Fruit fly (Drosophila melanogaster) whole organism, wandering third instar larva: Measurements from ENCODE around the gene CG15386.

Experiments
- Abd-B ChIP-seq: fragments of >200 bp; optimal IDR thresholded peaks from 2 replicates; lab custom pipeline; 2017; ENCODE audit warnings: missing biosample characterization, missing genetic modification characterization
- CG32264 ChIP-seq: fragments of 200-800 bp; sonication (Bioruptor generic); optimal IDR thresholded peaks from 2 replicates; lab custom pipeline; 2016; ENCODE audit warnings: missing biosample characterization, missing genetic modification characterization
- CG9705 ChIP-seq: fragments of 200-800 bp; sonication (Bioruptor generic); optimal IDR thresholded peaks from 2 replicates; lab custom pipeline; 2018; ENCODE audit warnings: missing biosample characterization, mild to moderate bottlenecking, missing genetic modification characterization
- CrebA ChIP-seq: fragments of 200-800 bp; sonication (Bioruptor generic); optimal IDR thresholded peaks from 2 replicates; lab custom pipeline; 2016; ENCODE audit warnings: missing biosample characterization, mild to moderate bottlenecking, missing genetic modification characterization, borderline replicate concordance
- Dfd ChIP-seq: fragments of >200 bp; optimal IDR thresholded peaks from 2 replicates; lab custom pipeline; 2017; ENCODE audit warnings: missing biosample characterization, missing genetic modification characterization
- Dif ChIP-seq: fragments of 200-275, 200-300 bp; sonication (Bioruptor generic); optimal IDR thresholded peaks from 2 replicates; lab custom pipeline; 2018; ENCODE audit warnings: missing biosample characterization, missing genetic modification characterization; ENCODE audit not compliant: partially characterized antibody
- GATAd ChIP-seq: sonication (Bioruptor generic); optimal IDR thresholded peaks from 2 replicates; lab custom pipeline; 2016; ENCODE audit warnings: missing biosample characterization, missing genetic modification characterization
- HLH106 ChIP-seq: fragments of 200-800 bp; optimal IDR thresholded peaks from 3 replicates; lab custom pipeline; 2019; ENCODE audit warnings: missing biosample characterization, mild to moderate bottlenecking, missing genetic modification characterization, moderate library complexity
- Hnf4 ChIP-seq: fragments of 200-800 bp; sonication (Bioruptor generic); optimal IDR thresholded peaks from 2 replicates; lab custom pipeline; 2016; ENCODE audit warnings: missing biosample characterization, mild to moderate bottlenecking, missing genetic modification characterization
- Hr78 ChIP-seq: fragments of >200 bp; optimal IDR thresholded peaks from 2 replicates; lab custom pipeline; 2017; ENCODE audit warnings: missing biosample characterization, missing genetic modification characterization
- Hr83 ChIP-seq: fragments of 200-300 bp; sonication (Bioruptor generic); optimal IDR thresholded peaks from 2 replicates; lab custom pipeline; 2016; ENCODE audit warnings: missing biosample characterization, mild to moderate bottlenecking, missing genetic modification characterization, moderate library complexity; ENCODE audit not compliant: poor library complexity, severe bottlenecking
- Jra ChIP-seq: sonication (Bioruptor generic); optimal IDR thresholded peaks from 2 replicates; lab custom pipeline; 2016; ENCODE audit warnings: missing biosample characterization, missing genetic modification characterization
- Mio ChIP-seq: sonication (Bioruptor generic); optimal IDR thresholded peaks from 2 replicates; lab custom pipeline; 2016; ENCODE audit warnings: missing biosample characterization, missing genetic modification characterization
- Myc ChIP-seq: fragments of >200 bp; optimal IDR thresholded peaks from 2 replicates; lab custom pipeline; 2017
- N ChIP-seq: fragments of >200 bp; optimal IDR thresholded peaks from 2 replicates; lab custom pipeline; 2018; ENCODE audit warnings: missing biosample characterization, missing external identifiers, missing genetic modification characterization
- OdsH ChIP-seq: fragments of 200-800 bp; sonication (Bioruptor generic); optimal IDR thresholded peaks from 2 replicates; lab custom pipeline; 2016; ENCODE audit warnings: missing biosample characterization, mild to moderate bottlenecking, missing genetic modification characterization
- Rel ChIP-seq, 2 experiments: fragments of 200-800 bp; sonication (Bioruptor generic) in 1 of 2; optimal IDR thresholded peaks; 2 replicates in 1 of 2; 3 replicates in 1 of 2; lab custom pipeline; 2016 to 2019; ENCODE audit warnings: mild to moderate bottlenecking in 2 of 2, missing biosample characterization in 2 of 2, missing genetic modification characterization in 2 of 2, moderate library complexity in 1 of 2
- Sp1 ChIP-seq: fragments of 200-800 bp; sonication (Bioruptor generic); optimal IDR thresholded peaks from 3 replicates; lab custom pipeline; 2019; ENCODE audit warnings: missing biosample characterization, mild to moderate bottlenecking, missing genetic modification characterization, moderate library complexity
- Vsx2 ChIP-seq: fragments of 200-300, 225-300 bp; sonication (Bioruptor generic); optimal IDR thresholded peaks from 2 replicates; lab custom pipeline; 2018; ENCODE audit warnings: missing biosample characterization, missing genetic modification characterization; ENCODE audit not compliant: partially characterized antibody
- br ChIP-seq: fragments of 200-800 bp; sonication (Bioruptor generic); optimal IDR thresholded peaks from 2 replicates; lab custom pipeline; 2016; ENCODE audit warnings: missing biosample characterization, missing genetic modification characterization
- brk ChIP-seq: fragments of 200-800 bp; sonication (Bioruptor generic); optimal IDR thresholded peaks from 2 replicates; lab custom pipeline; 2016; ENCODE audit warnings: missing biosample characterization, mild to moderate bottlenecking, missing genetic modification characterization
- dl ChIP-seq, 2 experiments: fragments of 175-275, 200-275 bp in 1 of 2; fragments of 200-275 bp in 1 of 2; sonication (Bioruptor generic); optimal IDR thresholded peaks; lab custom pipeline; 2018; ENCODE audit warnings: mild to moderate bottlenecking in 2 of 2, missing biosample characterization in 2 of 2, missing genetic modification characterization in 2 of 2, moderate library complexity in 2 of 2; ENCODE audit not compliant: partially characterized antibody in 2 of 2, insufficient read depth in 1 of 2
- dmrt93B ChIP-seq: fragments of 200-800 bp; sonication (Bioruptor generic); optimal IDR thresholded peaks from 2 replicates; lab custom pipeline; 2018; ENCODE audit warnings: missing biosample characterization, mild to moderate bottlenecking, missing genetic modification characterization
- dsf ChIP-seq: sonication (Bioruptor generic); optimal IDR thresholded peaks from 2 replicates; lab custom pipeline; 2016; ENCODE audit warnings: missing biosample characterization, missing genetic modification characterization, borderline replicate concordance
- ey ChIP-seq: fragments of 200-800 bp; sonication (Bioruptor generic); optimal IDR thresholded peaks from 2 replicates; lab custom pipeline; 2016; ENCODE audit warnings: missing biosample characterization, missing genetic modification characterization
- foxo ChIP-seq, 2 experiments: fragments of 200-800 bp; sonication (Bioruptor generic); optimal IDR thresholded peaks; 2 replicates in 1 of 2; 3 replicates in 1 of 2; lab custom pipeline; 2016 to 2017; ENCODE audit warnings: missing biosample characterization in 2 of 2, missing genetic modification characterization in 2 of 2
- fru ChIP-seq: fragments of 200-800 bp; sonication (Bioruptor generic); optimal IDR thresholded peaks from 3 replicates; lab custom pipeline; 2016; ENCODE audit warnings: missing biosample characterization, mild to moderate bottlenecking, missing genetic modification characterization
- h ChIP-seq: fragments of 200-800 bp; sonication (Bioruptor generic); optimal IDR thresholded peaks from 3 replicates; lab custom pipeline; 2016; ENCODE audit warnings: missing biosample characterization, mild to moderate bottlenecking, missing genetic modification characterization
- jim ChIP-seq: fragments of 175-275, 200-325 bp; sonication (Bioruptor generic); optimal IDR thresholded peaks from 2 replicates; lab custom pipeline; 2016; ENCODE audit warnings: missing biosample characterization, mild to moderate bottlenecking, missing genetic modification characterization
- lola ChIP-seq: fragments of >200 bp; optimal IDR thresholded peaks from 2 replicates; lab custom pipeline; 2017; ENCODE audit warnings: missing biosample characterization, missing genetic modification characterization
- pan ChIP-seq: fragments of >200 bp; optimal IDR thresholded peaks from 2 replicates; lab custom pipeline; 2017
- psq ChIP-seq: fragments of 200-800 bp; sonication (Bioruptor generic); optimal IDR thresholded peaks from 3 replicates; lab custom pipeline; 2017; ENCODE audit warnings: missing biosample characterization, mild to moderate bottlenecking, missing genetic modification characterization, moderate library complexity
- rgr ChIP-seq: fragments of 200-800 bp; sonication (Bioruptor generic); optimal IDR thresholded peaks from 3 replicates; lab custom pipeline; 2016; ENCODE audit warnings: missing biosample characterization, mild to moderate bottlenecking, missing genetic modification characterization
- sage ChIP-seq: fragments of 200-800 bp; sonication (Bioruptor generic); optimal IDR thresholded peaks from 2 replicates; lab custom pipeline; 2016; ENCODE audit warnings: missing biosample characterization, mild to moderate bottlenecking, missing genetic modification characterization
- sv ChIP-seq: fragments of 200-800 bp; sonication (Bioruptor generic); optimal IDR thresholded peaks from 3 replicates; lab custom pipeline; 2016; ENCODE audit warnings: missing biosample characterization, missing genetic modification characterization
- tai ChIP-seq: sonication (Bioruptor generic); optimal IDR thresholded peaks from 2 replicates; lab custom pipeline; 2016; ENCODE audit warnings: missing biosample characterization, missing genetic modification characterization
- usp ChIP-seq: fragments of >200 bp; optimal IDR thresholded peaks from 2 replicates; lab custom pipeline; 2017; ENCODE audit warnings: missing biosample characterization, missing genetic modification characterization
- woc ChIP-seq: sonication (Bioruptor generic); optimal IDR thresholded peaks from 2 replicates; lab custom pipeline; 2016; ENCODE audit warnings: missing biosample characterization, mild to moderate bottlenecking, missing genetic modification characterization

CG15386 gene

dm6 chr2L:2189100-2189499, 27.9 kb downstream of the CG15386 start:
- peak; percentile 62 for TF ChIP-seq rgr (GFP tag; lab: Kevin White, UChicago)
- no peak for TF ChIP-seq N (GFP tag; lab: Kevin White, UChicago)
- peak; percentile 64 for TF ChIP-seq ey (GFP tag; lab: Kevin White, UChicago)
- TF ChIP-seq CG9705 (GFP tag; lab: Kevin White, UChicago) = no peak
- no peak for TF ChIP-seq Jra (GFP tag; lab: Kevin White, UChicago)
- no peak for TF ChIP-seq pan (lab: Kevin White, UChicago)
- TF ChIP-seq Rel (GFP tag; optimal IDR thresholded peaks at IDR 0.05; lab: Kevin White, UChicago) = no peak
- no peak for TF ChIP-seq Rel (tag; optimal IDR thresholded peaks at IDR 0.05; lab: Kevin White, UChicago)
- peak; percentile 75 for TF ChIP-seq h
- TF ChIP-seq Dfd = no peak
- TF ChIP-seq lola = no peak
- TF ChIP-seq Mio (GFP tag; lab: Kevin White, UChicago) = no peak
- peak; percentile 48 for TF ChIP-seq dmrt93B (GFP tag; lab: Kevin White, UChicago)
- no peak for TF ChIP-seq tai
- TF ChIP-seq Myc (lab: Kevin White, UChicago) = no peak
- no peak for TF ChIP-seq Hr78 (GFP tag; lab: Kevin White, UChicago)
- TF ChIP-seq usp (GFP tag; lab: Kevin White, UChicago) = no peak
- TF ChIP-seq dsf (GFP tag; lab: Kevin White, UChicago) = no peak
- no peak for TF ChIP-seq brk (GFP tag; lab: Kevin White, UChicago)
- peak; percentile 32 for TF ChIP-seq woc
- TF ChIP-seq sv = no peak
- peak; percentile 37 for TF ChIP-seq CG32264 (GFP tag; lab: Kevin White, UChicago)
- TF ChIP-seq sage (GFP tag; lab: Kevin White, UChicago) = no peak
- TF ChIP-seq Sp1 (GFP tag; lab: Kevin White, UChicago) = peak; percentile 41
- TF ChIP-seq foxo (GFP tag; optimal IDR thresholded peaks at IDR 0.05; lab: Kevin White, UChicago) = peak in 1 of 2 experiments; percentile 73
- no peak for TF ChIP-seq Hr83 (GFP tag; lab: Kevin White, UChicago)
- TF ChIP-seq Dif (GFP tag; lab: Kevin White, UChicago) = no peak
- no peak for TF ChIP-seq jim
- TF ChIP-seq dl (GFP tag; optimal IDR thresholded peaks at IDR 0.05; lab: Kevin White, UChicago; ENCODE audit: insufficient read depth in 1 of 2, partially characterized antibody in 2 of 2) = no peak
- TF ChIP-seq CrebA (GFP tag; lab: Kevin White, UChicago) = no peak
- TF ChIP-seq br (GFP tag; lab: Kevin White, UChicago) = peak; percentile 65
- TF ChIP-seq psq (GFP tag; lab: Kevin White, UChicago) = peak; percentile 59
- no peak for TF ChIP-seq GATAd (GFP tag; lab: Kevin White, UChicago)
- TF ChIP-seq Vsx2 (GFP tag; lab: Kevin White, UChicago) = no peak
- no peak for TF ChIP-seq Abd-B (GFP tag; lab: Kevin White, UChicago)
- TF ChIP-seq fru (GFP tag; lab: Kevin White, UChicago) = peak; percentile 77
- peak; percentile 45 for TF ChIP-seq Hnf4 (GFP tag; lab: Kevin White, UChicago)
- TF ChIP-seq OdsH = peak; percentile 62
- peak; percentile 70 for TF ChIP-seq HLH106

DNA sequence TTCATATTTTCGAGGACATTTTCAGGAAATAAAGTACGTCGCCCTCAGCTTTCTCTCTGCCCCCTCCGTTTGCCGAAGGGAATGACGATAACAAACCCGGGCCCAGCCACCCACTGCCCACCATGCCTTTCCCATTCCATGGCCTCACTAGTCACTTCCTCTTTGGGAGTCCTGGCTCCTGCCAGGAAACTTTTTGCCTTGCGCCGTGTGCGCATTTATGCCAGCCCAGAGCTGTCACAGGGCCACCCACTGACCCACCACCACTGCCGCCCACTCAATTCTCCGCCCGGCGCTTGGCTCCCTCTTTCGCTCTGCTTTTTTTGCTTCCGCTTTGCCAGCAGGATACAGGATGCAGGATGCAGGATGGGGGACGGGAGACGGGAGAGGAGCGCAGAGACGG, 29.6 kb downstream of the CG15386 start:
- TF ChIP-seq GATAd (GFP tag; lab: Kevin White, UChicago) (no peak), psq (GFP tag; lab: Kevin White, UChicago) (no peak), lola (no peak), woc (no peak), OdsH (no peak)

dm6 chr2L:2185373-2185772, 31.7 kb downstream of the CG15386 start:
- TF ChIP-seq Hr78 (GFP tag; lab: Kevin White, UChicago) (no peak), HLH106 (no peak), Vsx2 (GFP tag; lab: Kevin White, UChicago) (no peak), N (GFP tag; lab: Kevin White, UChicago) (no peak), Jra (GFP tag; lab: Kevin White, UChicago) (no peak), woc (no peak), Myc (lab: Kevin White, UChicago) (no peak), fru (GFP tag; lab: Kevin White, UChicago) (no peak), dl (GFP tag; optimal IDR thresholded peaks at IDR 0.05; lab: Kevin White, UChicago; ENCODE audit: insufficient read depth in 1 of 2, partially characterized antibody in 2 of 2) (no peak), dsf (GFP tag; lab: Kevin White, UChicago) (no peak), sv (no peak), lola (no peak), psq (GFP tag; lab: Kevin White, UChicago) (no peak), br (GFP tag; lab: Kevin White, UChicago) (no peak)
